Fruit fly (Drosophila melanogaster): ENCODE results near the gene Ag5r2.

Ag5r2 gene

DNA sequence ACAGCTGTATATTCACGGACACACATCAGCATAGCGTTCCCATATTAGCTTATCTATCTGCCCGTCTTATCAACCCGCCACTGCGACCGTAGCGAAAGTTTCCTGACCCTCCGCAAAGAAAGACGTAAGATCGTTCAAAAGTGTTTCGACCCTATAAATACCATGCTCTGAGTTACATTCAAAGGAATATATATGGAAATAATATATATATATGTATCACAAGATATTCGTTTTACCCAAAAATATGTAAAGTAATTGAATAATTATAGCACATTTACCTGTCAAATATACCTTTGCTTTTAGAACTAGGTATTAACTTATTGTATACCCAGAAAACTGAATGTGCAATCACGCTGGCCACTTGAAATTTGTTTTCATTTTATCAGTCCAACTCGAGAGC, 26.6 kb upstream of the Ag5r2 start (continued):
- TF ChIP-seq bsh (GFP tag; optimal IDR thresholded peaks at IDR 0.05) = peak in 1 of 2 experiments; percentile 29
- peak; percentile 1 for TF ChIP-seq CG2678 (tag; optimal IDR thresholded peaks at IDR 0.05)
- TF ChIP-seq Blimp-1 (GFP tag; optimal IDR thresholded peaks at IDR 0.05) = peak; percentile 13
- TF ChIP-seq repo (GFP tag; optimal IDR thresholded peaks at IDR 0.05) = no peak
- no peak for TF ChIP-seq CG9215 (GFP tag; IDR thresholded peaks at IDR 0.05)
- TF ChIP-seq grn (GFP tag; optimal IDR thresholded peaks at IDR 0.05) = no peak
- no peak for TF ChIP-seq tx (GFP tag; optimal IDR thresholded peaks at IDR 0.05)
- TF ChIP-seq luna (GFP tag; optimal IDR thresholded peaks at IDR 0.05) = no peak
- no peak for TF ChIP-seq CG6654 (GFP tag; optimal IDR thresholded peaks at IDR 0.05)
- no peak for TF ChIP-seq btn (GFP tag; optimal IDR thresholded peaks at IDR 0.05)
- TF ChIP-seq Vsx1 (GFP tag; optimal IDR thresholded peaks at IDR 0.05) = no peak
- TF ChIP-seq sqz (GFP tag; optimal IDR thresholded peaks at IDR 0.05) = no peak
- TF ChIP-seq CG9727 (GFP tag; optimal IDR thresholded peaks at IDR 0.05) = no peak
- TF ChIP-seq vvl (GFP tag; IDR thresholded peaks at IDR 0.05) = peak; percentile 9; the same call in 1 of the 2 replicates
- TF ChIP-seq CG9797 (GFP tag; optimal IDR thresholded peaks at IDR 0.05) = no peak
- TF ChIP-seq br (optimal IDR thresholded peaks at IDR 0.05) = no peak
- TF ChIP-seq crol (GFP tag; IDR thresholded peaks at IDR 0.05) = no peak
- TF ChIP-seq Myb (GFP tag; optimal IDR thresholded peaks at IDR 0.05) = no peak
- no peak for TF ChIP-seq CG15696 (tag; optimal IDR thresholded peaks at IDR 0.05)
- TF ChIP-seq ranshi (GFP tag; IDR thresholded peaks at IDR 0.05) = no peak; the same call in 1 of the 2 replicates
- no peak for TF ChIP-seq Scr (GFP tag; IDR thresholded peaks at IDR 0.05; ENCODE audit: partially characterized antibody)
- TF ChIP-seq Hmx (GFP tag; optimal IDR thresholded peaks at IDR 0.05) = no peak
- TF ChIP-seq maf-S (GFP tag; optimal IDR thresholded peaks at IDR 0.05) = no peak
- peak; percentile 7 for TF ChIP-seq CG7839 (tag; optimal IDR thresholded peaks at IDR 0.05)
- TF ChIP-seq CkIIα-i1 (GFP tag; IDR thresholded peaks at IDR 0.05) = no peak
- no peak for TF ChIP-seq sens-2 (GFP tag; IDR thresholded peaks at IDR 0.05)
- no peak for TF ChIP-seq tio (GFP tag; optimal IDR thresholded peaks at IDR 0.05)
- TF ChIP-seq CG17361 (GFP tag; IDR thresholded peaks at IDR 0.05) = 0 out of 3 replicates have a peak, but pooled peaks have one; percentile 8
- no peak for TF ChIP-seq CG17328 (GFP tag; IDR thresholded peaks at IDR 0.05)
- no peak for TF ChIP-seq CG4404 (GFP tag; IDR thresholded peaks at IDR 0.05)
- no peak for TF ChIP-seq seq (GFP tag; IDR thresholded peaks at IDR 0.05)
- TF ChIP-seq CG4730 (GFP tag; IDR thresholded peaks at IDR 0.05) = no peak
- TF ChIP-seq ab (GFP tag; optimal IDR thresholded peaks at IDR 0.05) = no peak
- no peak for TF ChIP-seq da (GFP tag; optimal IDR thresholded peaks at IDR 0.05)
- TF ChIP-seq Atf3 (GFP tag; optimal IDR thresholded peaks at IDR 0.05) = no peak
- TF ChIP-seq dysf (GFP tag; IDR thresholded peaks at IDR 0.05) = 0 out of 3 replicates have a peak, but pooled peaks have one; percentile 28
- TF ChIP-seq Usf (GFP tag; optimal IDR thresholded peaks at IDR 0.05) = no peak
- no peak for TF ChIP-seq CG4360 (GFP tag; IDR thresholded peaks at IDR 0.05)
- peak; percentile 9 for TF ChIP-seq Sox102F (GFP tag; optimal IDR thresholded peaks at IDR 0.05)
- no peak for TF ChIP-seq tap (tag; optimal IDR thresholded peaks at IDR 0.05)
- TF ChIP-seq ttk (GFP tag; IDR thresholded peaks at IDR 0.05) = no peak
- no peak for TF ChIP-seq CG4617 (GFP tag; optimal IDR thresholded peaks at IDR 0.05; ENCODE audit: borderline replicate concordance)
- no peak for TF ChIP-seq CG32772 (GFP tag; IDR thresholded peaks at IDR 0.05)
- no peak for TF ChIP-seq NK7.1 (GFP tag; optimal IDR thresholded peaks at IDR 0.05)
- TF ChIP-seq Opbp (GFP tag; IDR thresholded peaks at IDR 0.05; ENCODE audit: partially characterized antibody) = no peak
- TF ChIP-seq Jarid2 (GFP tag; optimal IDR thresholded peaks at IDR 0.05) = no peak
- no peak for TF ChIP-seq CG7928 (GFP tag; optimal IDR thresholded peaks at IDR 0.05)
- TF ChIP-seq CG11093 (GFP tag; IDR thresholded peaks at IDR 0.05) = no peak
- TF ChIP-seq slbo (GFP tag; IDR thresholded peaks at IDR 0.05) = no peak
- no peak for TF ChIP-seq crc (GFP tag; optimal IDR thresholded peaks at IDR 0.05)
- TF ChIP-seq nmo (GFP tag; optimal IDR thresholded peaks at IDR 0.05) = peak; percentile 33
- 0 out of 2 replicates have a peak, but pooled peaks have one; percentile 34 for TF ChIP-seq stc (GFP tag; IDR thresholded peaks at IDR 0.05)
- TF ChIP-seq Hr39 (optimal IDR thresholded peaks at IDR 0.05) = no peak
